Fruit fly (Drosophila melanogaster) whole organism, larva: ENCODE measurements around the gene pn.

Experiments used
- noc ChIP-seq: fragments of 200-800 bp; sonication (Bioruptor generic); optimal IDR thresholded peaks from 3 replicates; lab custom pipeline; 2019; ENCODE audit warnings: missing biosample characterization, mild to moderate bottlenecking, missing genetic modification characterization, moderate library complexity

Gene pn

DNA sequence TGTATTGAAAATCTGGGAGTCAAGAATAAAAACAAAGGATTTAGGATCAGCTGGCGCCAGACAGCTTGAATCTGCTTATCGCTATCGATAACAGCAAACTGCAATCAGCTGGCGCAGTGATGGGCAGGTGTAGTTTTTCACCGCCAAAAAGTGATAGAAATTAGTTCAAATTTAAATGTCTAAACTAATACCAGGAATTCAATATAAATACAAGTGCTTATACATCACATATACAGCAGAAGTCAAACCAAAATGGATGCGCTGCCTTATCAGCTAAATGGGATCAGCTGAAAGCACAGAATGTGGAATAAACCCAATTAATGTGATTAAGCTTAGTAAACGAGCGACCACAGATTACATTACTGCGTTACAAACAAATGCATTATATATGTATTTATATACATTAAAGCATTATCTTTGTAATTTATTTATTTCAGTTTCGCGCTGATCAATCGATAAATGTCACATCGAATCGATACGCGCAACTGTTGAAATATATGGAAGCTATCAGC lies at the start of gene pn:
TSS of gene pn (plus strand) at position 462 of the 512 bp plus-strand sequence.
- TF ChIP-seq noc (tag; lab: Kevin White, UChicago), result no peak

- TF ChIP-seq noc (tag; lab: Kevin White, UChicago), result no peak
These were observed 46.7 kb upstream of the pn start for dm6 chrX:2134226-2134880.

- TF ChIP-seq noc (tag; lab: Kevin White, UChicago), result peak; percentile 90
These were observed 45.8 kb upstream of the pn start for dm6 chrX:2134965-2135758.

- peak; percentile 66 for TF ChIP-seq noc (tag; lab: Kevin White, UChicago)
These were observed 44.9 kb upstream of the pn start for dm6 chrX:2135868-2136787.

DNA sequence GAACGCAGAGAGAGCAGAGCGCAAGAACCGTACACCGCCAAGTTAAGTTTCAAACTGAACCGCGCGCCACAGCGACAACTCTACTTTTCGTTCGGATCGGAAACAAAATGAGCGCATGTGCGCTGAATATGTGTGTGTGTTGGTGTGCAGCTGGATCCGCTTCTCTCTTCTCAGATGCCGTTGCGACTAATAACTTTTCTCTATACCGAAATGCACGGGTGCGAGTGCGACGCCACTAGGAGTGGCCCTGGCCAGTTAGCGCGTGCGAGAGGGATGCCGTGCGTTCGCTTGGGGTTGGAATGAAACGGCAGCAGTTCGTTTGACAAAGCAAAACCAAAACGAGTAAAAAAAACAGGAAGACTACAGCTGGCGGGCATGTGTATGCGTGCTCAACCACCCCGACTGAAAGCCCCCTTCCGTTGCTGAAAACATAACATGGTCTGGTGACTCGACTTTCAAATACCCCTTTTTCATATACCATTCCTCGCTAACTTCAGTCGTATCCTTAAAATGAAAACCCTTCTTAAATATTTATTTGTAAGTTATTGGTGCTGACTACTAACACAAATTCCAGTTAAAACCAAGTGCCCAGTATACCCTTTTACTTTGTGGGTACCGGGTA lies 44.1 kb upstream of the pn start:
- TF ChIP-seq noc (tag; lab: Kevin White, UChicago), result peak; percentile 100

DNA sequence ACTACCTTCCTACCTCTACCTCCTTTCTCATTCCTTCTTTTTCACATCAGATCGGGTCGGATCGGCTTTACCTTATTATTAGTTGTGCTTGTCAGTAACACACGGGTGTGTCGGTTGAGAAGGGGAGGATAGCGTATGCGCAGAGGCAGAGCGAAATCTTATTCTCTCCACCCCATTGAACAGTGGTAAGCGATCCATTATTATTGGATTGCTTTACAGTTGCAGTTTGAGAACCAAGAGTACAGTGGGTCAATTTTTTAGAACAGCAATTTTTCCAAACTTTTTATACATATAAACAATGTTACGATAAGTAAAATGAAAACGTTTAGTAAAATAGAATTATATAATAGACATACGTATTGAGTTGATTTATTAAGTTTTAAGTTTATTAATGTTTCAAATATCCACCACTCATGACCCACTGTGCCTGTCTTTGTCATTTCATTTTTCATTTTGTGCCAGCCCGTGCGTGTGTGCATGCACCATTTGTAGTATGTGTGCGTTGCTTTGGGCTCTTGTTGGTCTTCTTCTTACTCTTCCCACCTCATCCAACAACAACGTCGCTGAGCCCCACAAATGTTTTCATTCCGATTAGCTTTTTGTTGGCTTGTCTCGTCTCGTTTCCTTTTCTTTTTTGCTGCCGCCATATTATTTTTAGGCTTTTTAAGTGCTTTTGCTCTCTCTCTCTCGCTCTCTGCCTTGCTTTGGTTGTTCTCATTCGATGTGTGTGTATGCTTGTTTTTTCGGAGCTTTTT lies 43.2 kb upstream of the pn start:
- TF ChIP-seq noc (tag; lab: Kevin White, UChicago), result peak; percentile 99

- TF ChIP-seq noc (tag; lab: Kevin White, UChicago), result no peak
These were observed 42.8 kb upstream of the pn start, which contains the start of gene ph-p for dm6 chrX:2138342-2138416. Gene ph-p, minus strand, starts transcription at chrX:2138371.

DNA sequence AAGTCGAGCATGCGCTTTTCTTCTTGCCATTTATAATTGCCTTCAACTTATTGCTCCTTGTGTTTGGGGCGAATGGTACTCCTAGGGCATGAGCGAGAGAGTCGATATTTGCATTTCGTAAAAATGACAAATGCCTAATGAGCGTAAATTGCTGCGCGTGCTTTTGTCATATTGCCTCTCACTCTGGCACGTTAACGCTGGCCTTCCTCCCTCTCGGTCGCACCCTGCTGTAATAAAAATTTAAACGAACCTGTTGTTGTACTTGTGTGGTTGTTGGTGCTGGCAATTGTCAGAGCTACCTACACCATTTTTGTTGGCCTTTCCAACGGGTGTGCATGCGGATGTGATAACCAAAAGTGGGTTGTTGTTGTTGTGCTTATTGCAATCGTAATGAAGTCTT lies 42.6 kb upstream of the pn start:
- no peak for TF ChIP-seq noc (tag; lab: Kevin White, UChicago)

- no peak for TF ChIP-seq noc (tag; lab: Kevin White, UChicago)
These were observed 41.4 kb upstream of the pn start for dm6 chrX:2139610-2140009.

- no peak for TF ChIP-seq noc (tag; lab: Kevin White, UChicago)
These were observed 40.5 kb upstream of the pn start for dm6 chrX:2140487-2140886.

- TF ChIP-seq noc (tag; lab: Kevin White, UChicago), result no peak
These were observed 39.7 kb upstream of the pn start, which contains the start of gene D2hgdh for dm6 chrX:2141159-2141853. Gene D2hgdh, plus strand, starts transcription at chrX:2141489.

dm6 chrX:2141854-2142216 lies 39.2 kb upstream of the pn start:
- TF ChIP-seq noc (tag; lab: Kevin White, UChicago), result peak; percentile 82

dm6 chrX:2142275-2142934 lies 38.6 kb upstream of the pn start:
- peak; percentile 8 for TF ChIP-seq noc (tag; lab: Kevin White, UChicago)

DNA sequence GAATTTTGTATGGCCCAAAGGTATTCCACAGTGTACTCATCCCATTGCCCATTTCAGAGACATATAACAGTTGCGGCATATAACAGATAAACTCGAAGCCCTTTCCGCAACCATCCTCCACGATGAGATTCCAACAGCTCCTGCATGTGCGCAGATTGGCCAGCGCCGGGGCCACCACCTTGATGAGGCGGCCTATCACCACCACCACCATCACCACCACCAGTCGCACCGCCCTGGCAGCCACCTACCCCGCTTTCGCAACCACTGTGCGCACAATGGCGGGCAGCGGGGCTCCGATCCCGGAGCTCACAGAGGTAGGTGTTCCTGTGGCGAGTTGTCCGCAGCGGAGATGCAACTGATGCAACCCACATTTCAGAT lies 38.1 kb upstream of the pn start:
- TF ChIP-seq noc (tag; lab: Kevin White, UChicago), result no peak
